Worm (Caenorhabditis elegans) whole organism, L4 larva: ENCODE data around the gene amph-1.

Experiments
- F37D6.2 ChIP-seq: sonication (generic microtip); optimal IDR thresholded peaks from 2 replicates; lab custom pipeline; 2016; ENCODE audit warnings: mild to moderate bottlenecking, missing genetic modification characterization, missing compliant biosample characterization
- attf-4 ChIP-seq: sonication (generic microtip); optimal IDR thresholded peaks from 3 replicates; lab custom pipeline; 2017; ENCODE audit warnings: missing biosample characterization, missing genetic modification characterization
- ces-1 ChIP-seq: fragments of 150-350 bp; sonication (generic microtip); optimal IDR thresholded peaks from 4 replicates; lab custom pipeline; 2014; ENCODE audit warnings: missing biosample characterization, missing genetic modification reagents, missing genetic modification characterization
- daf-19 ChIP-seq: fragments of 200-800 bp; sonication (Bioruptor generic); conservative IDR thresholded peaks from 2 replicates; pipeline ENCODE4 v1.3.6; 2022; ENCODE audit warnings: missing genetic modification characterization, missing compliant biosample characterization
- dmd-6 ChIP-seq: fragments of 200-800 bp; sonication (Bioruptor generic); IDR thresholded peaks from 2 replicates; pipeline ENCODE4 v1.3.6; 2022; ENCODE audit warnings: missing genetic modification reagents, missing genetic modification characterization, missing compliant biosample characterization
- egl-27 ChIP-seq: sonication (generic microtip); optimal IDR thresholded peaks from 3 replicates; lab custom pipeline; 2017; ENCODE audit warnings: missing biosample characterization, missing genetic modification reagents, missing genetic modification characterization
- hlh-30 ChIP-seq: sonication (generic microtip); optimal IDR thresholded peaks from 2 replicates; lab custom pipeline; 2017; ENCODE audit warnings: antibody characterized with exemption, mild to moderate bottlenecking, missing genetic modification characterization, missing compliant biosample characterization; ENCODE audit not compliant: insufficient read depth
- mep-1 ChIP-seq: fragments of 150-350 bp; sonication (generic microtip); optimal IDR thresholded peaks from 3 replicates; lab custom pipeline; 2014; ENCODE audit warnings: missing biosample characterization, missing genetic modification characterization
- mxl-2 ChIP-seq: fragments of 200-800 bp; sonication (Bioruptor generic); conservative IDR thresholded peaks from 2 replicates; pipeline ENCODE4 v1.3.6; 2022; ENCODE audit warnings: missing genetic modification reagents, missing genetic modification characterization, missing compliant biosample characterization
- nhr-42 ChIP-seq: fragments of 200-800 bp; sonication (Bioruptor generic); IDR thresholded peaks from 2 replicates; pipeline ENCODE4 v1.3.6; 2022; ENCODE audit warnings: missing genetic modification characterization, missing compliant biosample characterization
- nhr-48 ChIP-seq: sonication (generic microtip); optimal IDR thresholded peaks from 2 replicates; lab custom pipeline; 2016; ENCODE audit warnings: mild to moderate bottlenecking, missing genetic modification characterization, missing compliant biosample characterization
- nhr-76 ChIP-seq: fragments of 150-350 bp; optimal IDR thresholded peaks from 2 replicates; lab custom pipeline; 2014; ENCODE audit warnings: missing biosample characterization, missing genetic modification characterization
- zag-1 ChIP-seq: fragments of 150-350 bp; optimal IDR thresholded peaks from 2 replicates; lab custom pipeline; 2014; ENCODE audit warnings: missing biosample characterization, missing genetic modification characterization
- ztf-11 ChIP-seq: fragments of 150-350 bp; optimal IDR thresholded peaks from 2 replicates; lab custom pipeline; 2014; ENCODE audit warnings: missing biosample characterization, missing genetic modification characterization

ce11 chrIV:9610923-9611322, 36.8 kb downstream of the amph-1 start:
- TF ChIP-seq ces-1 (GFP tag; lab: Kevin White, UChicago) (no peak), hlh-30 (no peak), zag-1 (tag; lab: Kevin White, UChicago) (no peak), F37D6.2 (no peak), daf-19 (GFP tag; lab: Robert Waterston, UW) (no peak), egl-27 (tag; lab: Kevin White, UChicago) (no peak), mxl-2 (no peak), nhr-76 (tag; lab: Kevin White, UChicago) (no peak), attf-4 (tag; lab: Kevin White, UChicago) (no peak), ztf-11 (no peak), dmd-6 (GFP tag; lab: Robert Waterston, UW) (no peak), nhr-48 (tag; lab: Kevin White, UChicago) (no peak), mep-1 (tag; lab: Kevin White, UChicago) (no peak), nhr-42 (GFP tag; lab: Robert Waterston, UW) (no peak)
